Fruit fly (Drosophila melanogaster) whole organism, prepupa: ENCODE measurements around the gene CG8419.

Experiments
- CG10669 ChIP-seq: fragments of 200-800 bp; sonication (Bioruptor generic); optimal IDR thresholded peaks from 3 replicates; lab custom pipeline; 2018; ENCODE audit warnings: missing biosample characterization, mild to moderate bottlenecking, missing genetic modification characterization, moderate library complexity
- CG11294 ChIP-seq: fragments of 200-800 bp; sonication (Bioruptor generic); IDR thresholded peaks from 2 replicates; pipeline ENCODE4 v1.3.6; 2022; ENCODE audit warnings: missing biosample characterization, missing genetic modification characterization
- CG11762 ChIP-seq: fragments of 200-800 bp; sonication (Bioruptor generic); optimal IDR thresholded peaks from 3 replicates; lab custom pipeline; 2016; ENCODE audit warnings: missing biosample characterization, missing genetic modification characterization; ENCODE audit not compliant: insufficient read depth
- CG11902 ChIP-seq: fragments of 200-800 bp; sonication (Bioruptor generic); optimal IDR thresholded peaks from 3 replicates; lab custom pipeline; 2016; ENCODE audit warnings: missing biosample characterization, missing genetic modification characterization
- CG1621 ChIP-seq: fragments of 200-800 bp; sonication (Bioruptor generic); optimal IDR thresholded peaks from 3 replicates; lab custom pipeline; 2018; ENCODE audit warnings: missing biosample characterization, mild to moderate bottlenecking, missing genetic modification characterization
- CG16779 ChIP-seq: fragments of 200-800 bp; sonication (Bioruptor generic); optimal IDR thresholded peaks from 3 replicates; lab custom pipeline; 2017; ENCODE audit warnings: missing biosample characterization, mild to moderate bottlenecking, missing genetic modification characterization
- CG3032 ChIP-seq: fragments of 200-800 bp; optimal IDR thresholded peaks from 2 replicates; lab custom pipeline; 2019; ENCODE audit warnings: missing biosample characterization, mild to moderate bottlenecking, missing genetic modification characterization, moderate library complexity
- CG31627 ChIP-seq: fragments of 200-800 bp; sonication (Bioruptor generic); optimal IDR thresholded peaks from 3 replicates; lab custom pipeline; 2016; ENCODE audit warnings: missing biosample characterization, missing genetic modification characterization
- CG34406 ChIP-seq: fragments of 200-800 bp; sonication (Bioruptor generic); optimal IDR thresholded peaks from 3 replicates; lab custom pipeline; 2016; ENCODE audit warnings: missing biosample characterization, missing genetic modification characterization
- CG3919 ChIP-seq: fragments of 200-800 bp; sonication (Bioruptor generic); optimal IDR thresholded peaks from 3 replicates; lab custom pipeline; 2016; ENCODE audit warnings: missing biosample characterization, missing genetic modification characterization
- CG4318 ChIP-seq: fragments of 200-800 bp; sonication (Bioruptor generic); optimal IDR thresholded peaks from 3 replicates; lab custom pipeline; 2017; ENCODE audit warnings: missing biosample characterization, mild to moderate bottlenecking, missing genetic modification characterization
- CG6163 ChIP-seq: fragments of 200-800 bp; sonication (Bioruptor generic); IDR thresholded peaks from 3 replicates; pipeline ENCODE4 v1.3.6; 2022; ENCODE audit warnings: missing biosample characterization, missing genetic modification characterization
- CG6276 ChIP-seq: fragments of 200-800 bp; sonication (Bioruptor generic); optimal IDR thresholded peaks from 2 replicates; lab custom pipeline; 2017; ENCODE audit warnings: missing biosample characterization, mild to moderate bottlenecking, missing genetic modification characterization
- CG6792 ChIP-seq: fragments of 200-800 bp; sonication (Bioruptor generic); optimal IDR thresholded peaks from 3 replicates; lab custom pipeline; 2016; ENCODE audit warnings: missing biosample characterization, missing genetic modification characterization
- CG6854 ChIP-seq: fragments of 200-800 bp; sonication (Bioruptor generic); optimal IDR thresholded peaks from 2 replicates; lab custom pipeline; 2017; ENCODE audit warnings: missing biosample characterization, mild to moderate bottlenecking, missing genetic modification characterization
- CG8119 ChIP-seq: fragments of 200-800 bp; sonication (Bioruptor generic); IDR thresholded peaks from 3 replicates; pipeline ENCODE4 v1.3.6; 2022; ENCODE audit warnings: missing biosample characterization, missing genetic modification characterization
- Eip75B ChIP-seq: fragments of 200-800 bp; sonication (Bioruptor generic); optimal IDR thresholded peaks from 3 replicates; lab custom pipeline; 2016; ENCODE audit warnings: missing biosample characterization, missing genetic modification characterization
- Eip78C ChIP-seq: fragments of 200-800 bp; sonication (Bioruptor generic); peaks from one replicate; lab custom pipeline; 2016; ENCODE audit warnings: missing biosample characterization, missing genetic modification characterization
- Ets96B ChIP-seq: fragments of 200-800 bp; optimal IDR thresholded peaks from 2 replicates; lab custom pipeline; 2019; ENCODE audit warnings: missing biosample characterization, mild to moderate bottlenecking, missing genetic modification characterization, moderate library complexity
- Gug ChIP-seq: fragments of 200-800 bp; sonication (Bioruptor generic); IDR thresholded peaks from 2 replicates; pipeline ENCODE4 v1.3.6; 2022; ENCODE audit warnings: missing biosample characterization, missing genetic modification characterization
- Hr4 ChIP-seq: fragments of 200-800 bp; sonication (Bioruptor generic); optimal IDR thresholded peaks from 3 replicates; lab custom pipeline; 2016; ENCODE audit warnings: missing biosample characterization, missing genetic modification characterization
- Met ChIP-seq: fragments of 200-800 bp; sonication (Bioruptor generic); optimal IDR thresholded peaks from 3 replicates; lab custom pipeline; 2016; ENCODE audit warnings: missing biosample characterization, missing genetic modification characterization
- Smox ChIP-seq: fragments of 200-800 bp; sonication (Bioruptor generic); optimal IDR thresholded peaks from 3 replicates; lab custom pipeline; 2016; ENCODE audit warnings: missing biosample characterization, missing genetic modification characterization
- Sox102F ChIP-seq: fragments of 200-800 bp; sonication (Bioruptor generic); optimal IDR thresholded peaks from 2 replicates; lab custom pipeline; 2016; ENCODE audit warnings: missing biosample characterization, mild to moderate bottlenecking, missing genetic modification characterization
- Sox14 ChIP-seq: fragments of 200-800 bp; sonication (Bioruptor generic); optimal IDR thresholded peaks from 3 replicates; lab custom pipeline; 2016; ENCODE audit warnings: missing biosample characterization, missing genetic modification characterization
- acj6 ChIP-seq: fragments of 200-800 bp; sonication (Bioruptor generic); optimal IDR thresholded peaks from 3 replicates; lab custom pipeline; 2016; ENCODE audit warnings: missing biosample characterization, missing genetic modification characterization
- cyc ChIP-seq: fragments of 200-800 bp; sonication (Bioruptor generic); optimal IDR thresholded peaks from 3 replicates; lab custom pipeline; 2016; ENCODE audit warnings: missing biosample characterization, missing genetic modification characterization
- dac ChIP-seq: fragments of 200-800 bp; sonication (Bioruptor generic); optimal IDR thresholded peaks from 2 replicates; lab custom pipeline; 2017; ENCODE audit warnings: missing biosample characterization, mild to moderate bottlenecking, missing genetic modification characterization
- eg ChIP-seq: fragments of 200-800 bp; sonication (Bioruptor generic); IDR thresholded peaks from 3 replicates; pipeline ENCODE4 v1.3.6; 2022; ENCODE audit warnings: missing biosample characterization, missing genetic modification characterization
- esn ChIP-seq: fragments of 200-800 bp; sonication (Bioruptor generic); optimal IDR thresholded peaks from 2 replicates; lab custom pipeline; 2016; ENCODE audit warnings: missing biosample characterization, mild to moderate bottlenecking, missing genetic modification characterization, moderate library complexity
- fd85E ChIP-seq: fragments of 200-800 bp; sonication (Bioruptor generic); optimal IDR thresholded peaks from 3 replicates; lab custom pipeline; 2016; ENCODE audit warnings: missing biosample characterization, missing genetic modification characterization
- pdm3 ChIP-seq: fragments of 200-800 bp; sonication (Bioruptor generic); optimal IDR thresholded peaks from 3 replicates; lab custom pipeline; 2016; ENCODE audit warnings: missing biosample characterization, missing genetic modification characterization
- spab ChIP-seq: fragments of 200-800 bp; sonication (Bioruptor generic); optimal IDR thresholded peaks from 2 replicates; lab custom pipeline; 2017; ENCODE audit warnings: missing biosample characterization, mild to moderate bottlenecking, missing genetic modification characterization, missing genetic modification reagents
- svp ChIP-seq: fragments of 200-800 bp; sonication (Bioruptor generic); peaks from one replicate; lab custom pipeline; 2016; ENCODE audit warnings: missing biosample characterization, missing genetic modification characterization
- topi ChIP-seq: fragments of 200-800 bp; sonication (Bioruptor generic); optimal IDR thresholded peaks from 3 replicates; lab custom pipeline; 2016; ENCODE audit warnings: missing biosample characterization, missing genetic modification characterization

CG8419 gene

DNA sequence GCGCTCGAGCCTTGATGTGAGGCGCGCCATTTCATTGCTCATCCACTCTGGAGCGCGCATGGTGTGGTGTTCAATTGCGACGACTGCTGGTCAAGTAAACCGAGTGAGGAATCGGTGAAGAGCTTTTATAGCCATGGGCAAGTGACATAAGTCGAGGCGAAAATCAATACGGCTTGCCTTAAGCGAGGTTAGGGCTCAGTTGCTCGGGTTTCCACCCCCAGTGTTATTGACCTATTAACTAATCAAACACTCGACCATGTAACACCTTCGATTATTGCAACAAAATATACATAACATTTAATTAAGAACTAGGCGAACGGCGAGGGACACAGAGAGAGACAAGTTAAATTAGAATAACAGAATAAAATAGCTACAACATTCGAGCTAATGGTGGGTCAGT is 15.3 kb upstream of the CG8419 start, which contains the start of gene CG34134:
Gene CG34134 (minus strand): TSS at position 101 of the 400 bp plus-strand sequence.
- TF ChIP-seq Eip75B (no peak), acj6 (no peak), CG3919 (no peak), Sox14 (GFP tag; lab: Kevin White, UChicago) (no peak), CG6163 (no peak), Ets96B (tag; lab: Kevin White, UChicago) (no peak), CG10669 (GFP tag; lab: Kevin White, UChicago) (no peak), eg (GFP tag; lab: Robert Waterston, UW) (no peak), spab (GFP tag; lab: Kevin White, UChicago) (no peak), CG34406 (no peak), esn (GFP tag; lab: Kevin White, UChicago) (no peak), CG1621 (tag; lab: Kevin White, UChicago) (no peak), CG16779 (tag; lab: Kevin White, UChicago) (no peak), CG3032 (tag; lab: Kevin White, UChicago) (no peak), CG8119 (no peak)

DNA sequence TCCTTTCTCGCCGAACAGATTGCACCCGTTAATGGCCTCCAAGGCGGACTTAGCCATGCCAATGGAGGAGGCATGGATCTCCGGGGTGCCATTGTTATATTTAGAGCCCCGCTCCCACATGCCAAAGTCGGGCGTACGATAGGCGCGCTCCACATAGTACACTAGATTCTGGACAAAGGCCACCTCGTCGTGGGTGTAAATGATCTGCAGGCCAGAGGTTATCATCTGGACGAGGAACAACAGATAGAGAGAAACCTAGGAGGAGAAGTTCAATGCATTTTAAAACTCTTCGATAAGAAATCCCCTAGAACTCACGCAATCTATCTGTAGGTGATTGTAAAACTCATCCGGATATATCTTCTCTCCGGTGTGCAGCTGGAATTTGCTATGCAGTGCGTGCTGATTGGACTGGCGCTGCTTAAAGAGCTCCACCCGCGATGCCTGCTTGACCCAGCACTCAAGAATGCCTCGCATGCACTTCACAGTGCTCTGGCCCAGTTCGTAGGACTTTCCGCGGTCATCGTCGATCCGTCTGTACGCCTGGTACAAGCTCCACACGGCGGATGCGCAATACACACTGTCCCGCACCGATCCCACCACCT is 10.1 kb upstream of the CG8419 start:
- TF ChIP-seq svp (GFP tag; lab: Kevin White, UChicago) (peak; percentile 99), Met (GFP tag; lab: Kevin White, UChicago) (no peak)

DNA sequence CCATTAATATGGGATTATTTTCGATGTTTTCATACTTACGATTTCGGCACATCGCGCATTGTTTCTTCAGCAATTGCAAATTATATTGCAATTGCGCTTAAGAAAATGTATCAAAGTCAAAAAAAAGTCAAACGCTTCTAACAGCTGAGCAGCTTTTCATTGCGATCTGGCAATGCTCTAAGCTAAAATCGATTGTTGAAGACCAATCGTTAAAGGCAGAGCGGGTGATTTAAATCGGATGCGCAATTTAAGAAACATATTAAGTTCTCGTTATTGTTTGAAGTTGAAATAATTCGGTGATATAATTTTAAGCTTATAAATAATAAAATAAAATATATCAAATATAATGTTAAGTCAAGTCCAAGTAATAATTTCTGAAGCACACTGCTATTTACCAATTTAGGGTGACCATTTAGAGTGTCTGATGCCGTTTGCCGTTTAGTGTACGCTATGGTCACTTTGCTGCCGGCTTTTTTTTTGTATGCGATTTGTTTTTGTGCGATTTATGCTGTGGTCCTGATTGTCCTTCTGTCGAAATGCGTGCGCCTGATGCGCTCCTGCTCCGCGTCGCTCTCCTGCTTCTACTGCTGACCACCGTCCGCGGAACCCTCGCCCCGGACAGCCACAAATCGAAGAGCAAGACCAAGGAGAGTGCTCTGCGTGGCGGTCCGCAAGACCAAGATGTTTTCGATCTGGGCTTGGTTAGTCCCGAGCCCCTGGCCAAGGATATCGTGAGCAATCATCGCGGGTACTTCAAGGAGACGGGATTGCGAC is 9.0 kb upstream of the CG8419 start, which contains the start of the genes CG8475 and CG8460:
Gene CG8475 (minus strand): TSS at position 162 of the 774 bp plus-strand sequence.
Gene CG8460 (plus strand): TSS at position 437 of the 774 bp plus-strand sequence.
- TF ChIP-seq acj6 (no peak), CG6854 (GFP tag; lab: Kevin White, UChicago) (no peak), Sox102F (no peak), topi (GFP tag; lab: Kevin White, UChicago) (no peak), CG11762 (GFP tag; lab: Kevin White, UChicago) (no peak), CG31627 (GFP tag; lab: Kevin White, UChicago) (no peak), CG11294 (GFP tag; lab: Robert Waterston, UW) (no peak), cyc (GFP tag; lab: Kevin White, UChicago) (no peak), CG4318 (GFP tag; lab: Kevin White, UChicago) (no peak), Smox (GFP tag; lab: Kevin White, UChicago) (no peak), svp (GFP tag; lab: Kevin White, UChicago) (no peak), CG11902 (GFP tag; lab: Kevin White, UChicago) (no peak), fd85E (no peak), Hr4 (GFP tag; lab: Kevin White, UChicago) (no peak), dac (GFP tag; lab: Kevin White, UChicago) (no peak), Gug (GFP tag; lab: Robert Waterston, UW) (no peak), CG6276 (GFP tag; lab: Kevin White, UChicago) (no peak), CG16779 (tag; lab: Kevin White, UChicago) (no peak), pdm3 (GFP tag; lab: Kevin White, UChicago) (no peak), CG6792 (no peak)

DNA sequence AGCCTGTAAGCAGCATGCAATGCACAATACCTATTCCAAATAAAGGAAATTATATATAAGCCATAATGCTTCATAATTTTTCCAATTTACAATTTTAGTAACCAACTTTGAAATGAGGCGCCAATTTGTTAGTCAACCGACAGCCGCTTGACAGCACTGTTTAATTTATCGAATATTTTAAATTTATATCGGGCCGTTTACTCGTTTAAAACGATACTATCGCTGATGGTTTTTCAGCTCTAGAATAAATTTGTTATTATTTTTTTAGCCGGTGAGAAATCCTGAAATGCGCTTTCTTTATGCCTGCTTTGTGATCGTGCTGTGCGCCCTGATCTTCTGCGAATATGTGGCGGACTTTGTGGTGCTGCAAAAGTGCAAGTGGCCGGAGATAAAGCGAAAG is 7.2 kb upstream of the CG8419 start, which contains the start of gene PGAP5:
Gene PGAP5 (plus strand): TSS at position 126 of the 400 bp plus-strand sequence.
- no peak for TF ChIP-seq Sox14 (GFP tag; lab: Kevin White, UChicago)
- no peak for TF ChIP-seq Gug (GFP tag; lab: Robert Waterston, UW)
- TF ChIP-seq CG31627 (GFP tag; lab: Kevin White, UChicago) = peak; percentile 0
- peak; percentile 35 for TF ChIP-seq esn (GFP tag; lab: Kevin White, UChicago)
- no peak for TF ChIP-seq Eip78C (GFP tag; lab: Kevin White, UChicago)
